Worm (Caenorhabditis elegans) whole organism, dauer: ENCODE measurements around the gene C06C6.9.
"Not testable (repeated sequence)": the region's sequence is repeated elsewhere in the genome, so short reads cannot be mapped to it uniquely, and the experiment has no call there.

ENCODE experiments used
- unc-62 ChIP-seq: sonication (generic microtip); optimal IDR thresholded peaks from 2 replicates; lab custom pipeline; 2017; ENCODE audit warnings: missing biosample characterization, missing genetic modification reagents, missing genetic modification characterization

Gene C06C6.9

ce11 chrV:15996655-15997186 is at the start of gene C06C6.9, which contains the start of gene C06C6.8:
TSS of gene C06C6.9 (minus strand) at chrV:15996755.
TSS of gene C06C6.8 (plus strand) at chrV:15997136.
- no peak for TF ChIP-seq unc-62 (GFP tag; lab: Kevin White, UChicago)

DNA sequence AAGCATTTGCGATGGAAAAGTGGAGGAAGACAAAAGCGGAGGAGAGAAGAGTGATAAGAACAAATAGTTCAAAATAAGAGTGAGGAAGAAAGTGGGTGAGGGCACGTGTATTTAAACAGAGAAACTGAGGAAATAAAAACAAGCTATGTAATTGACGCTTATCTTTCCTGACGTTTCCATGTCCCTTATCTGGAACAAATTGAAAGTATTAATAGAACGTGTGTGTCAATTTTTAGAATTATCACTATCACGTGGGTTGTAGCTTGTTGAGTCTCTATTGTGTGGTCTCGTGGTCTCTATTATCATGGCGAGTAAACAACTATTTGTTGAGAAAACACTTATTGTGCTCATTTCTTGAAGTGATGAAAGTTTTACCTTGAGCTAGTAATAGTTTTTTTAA is 49.3 kb upstream of the C06C6.9 start, which contains the start of gene T10C6.15:
T10C6.15 (minus strand) TSS at position 104 of the 400 bp plus-strand sequence.
- no peak for TF ChIP-seq unc-62 (GFP tag; lab: Kevin White, UChicago)

- TF ChIP-seq unc-62 (GFP tag; lab: Kevin White, UChicago), result no peak
Measured at ce11 chrV:16043686-16044085, 47.1 kb upstream of the C06C6.9 start.

ce11 chrV:16042743-16043014 is 46.1 kb upstream of the C06C6.9 start:
- TF ChIP-seq unc-62 (GFP tag; lab: Kevin White, UChicago), result no peak

DNA sequence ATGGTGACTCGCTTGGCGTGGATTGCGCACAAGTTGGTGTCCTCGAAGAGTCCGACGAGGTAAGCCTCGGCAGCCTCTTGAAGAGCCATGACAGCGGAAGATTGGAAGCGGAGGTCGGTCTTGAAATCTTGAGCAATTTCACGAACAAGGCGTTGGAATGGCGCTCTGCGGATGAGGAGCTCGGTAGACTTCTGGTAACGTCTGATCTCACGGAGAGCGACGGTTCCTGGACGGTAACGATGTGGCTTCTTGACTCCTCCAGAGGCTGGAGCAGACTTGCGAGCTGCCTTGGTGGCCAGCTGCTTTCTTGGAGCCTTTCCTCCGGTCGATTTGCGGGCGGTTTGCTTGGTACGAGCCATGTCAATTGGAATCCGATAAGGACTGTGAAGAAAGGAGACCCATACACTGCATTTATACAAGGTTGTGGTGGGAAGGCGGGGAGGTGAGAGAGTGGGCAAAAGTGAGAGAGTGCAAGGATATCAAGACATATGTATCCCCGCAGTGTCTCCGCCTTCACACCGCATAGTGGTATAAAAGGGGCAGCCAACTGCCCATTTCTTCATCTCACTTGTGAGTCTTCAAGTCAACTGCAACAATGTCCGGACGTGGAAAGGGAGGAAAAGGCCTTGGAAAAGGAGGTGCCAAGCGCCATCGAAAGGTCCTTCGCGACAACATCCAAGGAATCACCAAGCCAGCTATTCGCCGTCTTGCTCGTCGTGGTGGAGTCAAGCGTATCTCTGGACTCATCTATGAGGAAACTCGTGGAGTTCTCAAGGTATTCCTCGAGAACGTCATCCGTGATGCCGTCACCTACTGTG is 45.6 kb upstream of the C06C6.9 start, which contains the start of the genes his-2 and his-1:
his-2 (minus strand) TSS at position 359 of the 818 bp plus-strand sequence.
his-1 (plus strand) TSS at position 596 of the 818 bp plus-strand sequence.
- TF ChIP-seq unc-62 (GFP tag; lab: Kevin White, UChicago), result not testable (repeated sequence)

- no peak for TF ChIP-seq unc-62 (GFP tag; lab: Kevin White, UChicago)
Measured at ce11 chrV:16041412-16041811, 44.9 kb upstream of the C06C6.9 start.

DNA sequence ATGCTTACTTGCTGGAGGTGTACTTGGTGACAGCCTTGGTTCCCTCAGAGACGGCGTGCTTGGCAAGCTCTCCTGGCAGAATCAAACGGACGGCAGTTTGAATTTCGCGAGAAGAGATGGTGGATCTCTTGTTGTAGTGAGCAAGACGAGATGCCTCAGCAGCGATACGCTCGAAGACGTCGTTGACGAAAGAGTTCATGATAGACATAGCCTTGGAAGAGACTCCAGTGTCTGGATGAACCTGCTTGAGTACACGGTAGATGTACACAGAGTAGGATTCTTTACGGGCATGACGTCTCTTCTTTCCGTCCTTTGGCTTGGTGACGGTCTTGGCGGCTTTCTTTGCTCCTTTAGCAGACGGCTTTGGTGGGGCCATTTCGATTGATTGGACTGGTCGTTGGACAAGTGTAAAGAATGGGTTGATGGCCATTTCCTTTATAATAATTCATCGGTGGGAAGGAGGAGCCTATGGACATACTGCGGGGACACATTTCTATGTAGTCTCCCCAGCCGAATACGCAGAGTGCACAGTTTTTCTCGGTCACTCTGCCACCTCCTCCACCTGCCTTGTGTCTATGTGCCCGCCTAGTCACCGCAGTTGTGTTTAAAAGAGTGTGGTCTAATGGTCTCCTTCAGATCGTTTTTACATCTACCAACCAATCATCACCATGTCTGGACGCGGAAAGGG is 43.7 kb upstream of the C06C6.9 start, which contains the start of the genes his-4 and his-3:
his-4 (minus strand) TSS at position 376 of the 688 bp plus-strand sequence.
his-3 (plus strand) TSS at position 669 of the 688 bp plus-strand sequence.
- TF ChIP-seq unc-62 (GFP tag; lab: Kevin White, UChicago), result not testable (repeated sequence)

DNA sequence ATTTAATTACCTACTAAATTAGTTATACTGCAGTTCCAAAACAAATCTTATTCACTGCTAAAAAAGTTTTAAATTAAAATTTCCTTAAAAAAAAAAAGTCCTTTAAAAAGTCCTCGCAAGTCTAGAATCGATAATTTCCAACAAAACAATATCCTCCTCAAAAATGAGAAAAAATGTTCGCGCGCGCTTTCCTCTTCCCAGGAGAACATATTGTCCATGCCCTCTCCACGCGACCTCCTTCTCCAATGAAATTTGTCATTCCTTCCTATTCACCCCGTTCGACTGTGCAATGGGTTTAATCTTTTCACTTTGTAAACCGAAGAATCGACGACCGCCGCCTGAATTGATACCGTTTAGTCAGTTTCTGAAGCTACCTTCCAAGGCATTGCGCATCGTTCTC is 39.6 kb upstream of the C06C6.9 start, which contains the start of gene T10C6.10:
T10C6.10 (plus strand) TSS at position 248 of the 400 bp plus-strand sequence.
- TF ChIP-seq unc-62 (GFP tag; lab: Kevin White, UChicago), result no peak

- no peak for TF ChIP-seq unc-62 (GFP tag; lab: Kevin White, UChicago)
Measured at ce11 chrV:16033491-16033890, 36.9 kb upstream of the C06C6.9 start.

- TF ChIP-seq unc-62 (GFP tag; lab: Kevin White, UChicago), result no peak
Measured at ce11 chrV:16032761-16033160, 36.2 kb upstream of the C06C6.9 start, which contains the start of gene T10C6.16. TSS of gene T10C6.16 (minus strand) at chrV:16033005.

DNA sequence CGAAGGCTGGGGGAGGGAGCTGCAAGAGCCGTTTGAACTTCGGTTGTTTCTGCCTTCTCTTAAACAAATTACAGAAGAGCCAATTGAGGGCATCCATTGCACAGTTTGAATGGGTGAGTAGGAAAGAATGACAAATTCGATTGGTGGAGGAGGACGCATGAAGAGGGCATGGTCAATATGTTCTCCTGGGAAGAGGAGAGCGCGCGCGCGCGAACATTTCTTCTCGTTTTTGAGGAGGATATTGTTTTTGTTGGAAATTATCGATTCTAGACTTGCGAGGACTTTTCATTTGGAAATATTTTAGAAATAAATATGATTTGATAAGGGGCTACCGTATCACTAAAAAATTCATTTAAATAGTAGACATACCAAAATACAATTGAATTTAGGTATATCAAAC is 35.0 kb upstream of the C06C6.9 start, which contains the start of gene T10C6.7:
T10C6.7 (minus strand) TSS at position 143 of the 400 bp plus-strand sequence.
- TF ChIP-seq unc-62 (GFP tag; lab: Kevin White, UChicago), result no peak

- no peak for TF ChIP-seq unc-62 (GFP tag; lab: Kevin White, UChicago)
Measured at ce11 chrV:16029237-16029636, 32.7 kb upstream of the C06C6.9 start.

- no peak for TF ChIP-seq unc-62 (GFP tag; lab: Kevin White, UChicago)
Measured at ce11 chrV:16024917-16025316, 28.4 kb upstream of the C06C6.9 start.

ce11 chrV:16024300-16024699 is 27.7 kb upstream of the C06C6.9 start, which contains the start of gene T10C6.6:
TSS of gene T10C6.6 (plus strand) at chrV:16024326.
- no peak for TF ChIP-seq unc-62 (GFP tag; lab: Kevin White, UChicago)

DNA sequence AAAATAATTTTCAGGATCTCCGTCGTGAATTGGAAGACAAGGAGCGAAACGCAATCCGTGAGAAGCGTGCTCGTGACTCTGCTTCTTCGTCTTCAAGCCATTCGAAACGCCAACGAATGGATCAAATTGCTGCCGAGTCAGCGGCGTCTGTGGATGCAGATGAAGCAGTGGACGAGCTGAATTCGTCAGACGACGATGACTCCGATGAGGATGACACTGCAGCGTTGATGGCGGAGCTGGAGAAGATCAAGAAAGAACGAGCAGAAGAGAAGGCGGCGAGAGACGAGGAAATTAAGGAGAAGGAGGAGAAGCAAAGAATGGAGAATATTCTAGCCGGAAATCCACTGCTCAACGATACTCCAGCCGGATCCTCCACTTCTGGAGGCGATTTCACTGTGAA is 27.0 kb upstream of the C06C6.9 start:
- TF ChIP-seq unc-62 (GFP tag; lab: Kevin White, UChicago), result no peak

DNA sequence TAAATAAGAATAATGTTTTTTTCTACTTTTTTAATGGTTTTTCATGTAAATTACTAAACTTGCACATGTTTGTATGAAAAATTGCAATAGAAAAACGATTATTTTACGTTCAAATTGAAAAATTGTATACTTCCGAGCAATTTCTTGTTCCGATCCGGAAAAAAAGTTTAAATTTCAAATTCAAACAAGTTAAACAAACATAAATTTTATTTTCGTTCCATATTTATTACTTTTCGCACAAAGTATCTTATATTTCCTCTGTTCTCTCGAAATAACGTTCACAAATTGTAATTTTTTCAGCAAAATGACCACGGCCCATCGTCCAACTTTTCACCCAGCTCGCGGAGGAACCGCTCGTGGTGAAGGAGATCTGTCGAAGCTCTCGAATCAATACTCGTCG is 26.5 kb upstream of the C06C6.9 start, which contains the start of gene cwc-15:
cwc-15 (plus strand) TSS at position 301 of the 400 bp plus-strand sequence.
- no peak for TF ChIP-seq unc-62 (GFP tag; lab: Kevin White, UChicago)
